Worm (Caenorhabditis elegans) whole organism, L3 larva: ENCODE data around the gene nhr-47.

Experiments used
- R02D3.7 ChIP-seq: fragments of 150-350 bp; optimal IDR thresholded peaks from 2 replicates; lab custom pipeline; 2014; ENCODE audit warnings: missing biosample characterization, missing genetic modification characterization
- ZK546.5 ChIP-seq: sonication (generic microtip); optimal IDR thresholded peaks from 2 replicates; lab custom pipeline; 2017; ENCODE audit warnings: missing biosample characterization, missing genetic modification characterization
- ama-1 ChIP-seq: fragments of 150-350 bp; optimal IDR thresholded peaks from 2 replicates; lab custom pipeline; 2018
- egl-5 ChIP-seq: fragments of 150-350 bp; optimal IDR thresholded peaks from 2 replicates; lab custom pipeline; 2017; ENCODE audit warnings: missing biosample characterization, missing genetic modification reagents, missing genetic modification characterization, inconsistent platforms
- fos-1 ChIP-seq: fragments of 150-350 bp; optimal IDR thresholded peaks from 2 replicates; lab custom pipeline; 2014; ENCODE audit warnings: missing biosample characterization, missing genetic modification characterization
- nhr-77 ChIP-seq: fragments of 150-350 bp; optimal IDR thresholded peaks from 2 replicates; lab custom pipeline; 2014; ENCODE audit warnings: missing biosample characterization, missing genetic modification characterization

- TF ChIP-seq R02D3.7 (tag; lab: Kevin White, UChicago) (no peak), ama-1 (lab: Kevin White, UChicago) (no peak), fos-1 (tag; lab: Kevin White, UChicago) (no peak), nhr-77 (tag; lab: Kevin White, UChicago) (no peak), ZK546.5 (tag; lab: Kevin White, UChicago) (no peak), egl-5 (tag; lab: Kevin White, UChicago) (no peak)
These were observed 42.2 kb upstream of the nhr-47 start, which contains the start of gene srg-67 for ce11 chrV:5462894-5463293.
